Fruit fly (Drosophila melanogaster) whole organism, wandering third instar larva: Measurements from ENCODE around the gene CG44195.

ENCODE experiments used
- Abd-B ChIP-seq: fragments of >200 bp; optimal IDR thresholded peaks from 2 replicates; lab custom pipeline; 2017; ENCODE audit warnings: missing biosample characterization, missing genetic modification characterization
- CG9705 ChIP-seq: fragments of 200-800 bp; sonication (Bioruptor generic); optimal IDR thresholded peaks from 2 replicates; lab custom pipeline; 2018; ENCODE audit warnings: missing biosample characterization, mild to moderate bottlenecking, missing genetic modification characterization
- Hr78 ChIP-seq: fragments of >200 bp; optimal IDR thresholded peaks from 2 replicates; lab custom pipeline; 2017; ENCODE audit warnings: missing biosample characterization, missing genetic modification characterization
- ey ChIP-seq: fragments of 200-800 bp; sonication (Bioruptor generic); optimal IDR thresholded peaks from 2 replicates; lab custom pipeline; 2016; ENCODE audit warnings: missing biosample characterization, missing genetic modification characterization
- psq ChIP-seq: fragments of 200-800 bp; sonication (Bioruptor generic); optimal IDR thresholded peaks from 3 replicates; lab custom pipeline; 2017; ENCODE audit warnings: missing biosample characterization, mild to moderate bottlenecking, missing genetic modification characterization, moderate library complexity
- sv ChIP-seq: fragments of 200-800 bp; sonication (Bioruptor generic); optimal IDR thresholded peaks from 3 replicates; lab custom pipeline; 2016; ENCODE audit warnings: missing biosample characterization, missing genetic modification characterization
- woc ChIP-seq: sonication (Bioruptor generic); optimal IDR thresholded peaks from 2 replicates; lab custom pipeline; 2016; ENCODE audit warnings: missing biosample characterization, mild to moderate bottlenecking, missing genetic modification characterization

DNA sequence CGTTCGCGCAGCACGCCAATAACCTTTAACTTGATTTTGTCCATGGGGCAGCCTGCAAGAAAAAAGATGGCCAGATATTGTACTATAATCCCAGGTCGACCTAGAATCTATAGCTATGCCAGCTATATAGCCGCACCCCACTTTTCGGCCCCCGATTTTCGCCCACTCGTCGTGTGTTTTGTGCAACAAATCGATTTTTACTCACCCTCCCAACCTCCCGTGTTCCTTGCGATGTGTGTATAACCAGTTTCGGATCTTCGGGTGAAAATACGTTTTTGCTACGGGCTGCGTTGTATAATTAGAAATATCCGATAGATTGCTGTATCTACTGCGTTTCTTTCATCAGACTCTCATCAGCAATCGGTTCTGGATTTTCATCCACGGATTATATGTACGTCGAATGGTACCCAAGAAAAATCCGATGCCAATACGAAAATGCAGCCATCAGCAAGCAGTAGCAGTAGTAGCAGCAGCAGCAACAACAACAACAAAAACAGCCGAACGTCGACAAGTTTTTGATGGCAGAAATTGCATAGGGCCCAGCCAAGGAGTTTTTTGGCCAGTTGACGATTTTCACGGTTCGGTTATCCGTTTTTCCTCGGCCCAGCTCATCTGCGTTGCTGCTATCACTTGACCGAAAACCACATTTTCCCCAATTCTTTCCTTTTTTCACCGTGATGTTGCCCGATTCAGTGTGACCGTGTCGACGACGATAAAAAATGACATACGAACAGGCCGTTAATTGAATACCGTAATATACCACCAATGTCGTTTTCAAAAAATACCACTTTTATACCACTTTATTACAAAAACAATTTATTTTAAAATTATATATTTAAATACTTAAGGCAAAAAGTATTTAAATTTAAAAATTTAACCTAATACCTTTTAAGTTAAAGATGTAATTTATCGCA, 41.1 kb downstream of the CG44195 start, which contains the start of gene CG7492:
- TF ChIP-seq Abd-B (GFP tag; lab: Kevin White, UChicago) (no peak), ey (no peak), psq (GFP tag; lab: Kevin White, UChicago) (no peak), CG9705 (GFP tag; lab: Kevin White, UChicago) (no peak), sv (no peak), woc (GFP tag; lab: Kevin White, UChicago) (no peak), Hr78 (no peak)
